Worm (Caenorhabditis elegans) whole organism, L4 larva: ENCODE results near the gene C29F5.1.

Source experiments
- lin-39 ChIP-seq: fragments of 150-350 bp; optimal IDR thresholded peaks from 2 replicates; lab custom pipeline; 2014; ENCODE audit warnings: missing biosample characterization, missing genetic modification reagents, missing genetic modification characterization
- lsy-2 ChIP-seq, 2 experiments: fragments of 150-350 bp in 1 of 2; sonication (generic microtip) in 1 of 2; optimal IDR thresholded peaks; 2 replicates each; lab custom pipeline; 2014 to 2017; ENCODE audit warnings: missing biosample characterization in 2 of 2, missing genetic modification characterization in 2 of 2
- nhr-28 ChIP-seq: fragments of 150-350 bp; optimal IDR thresholded peaks from 2 replicates; lab custom pipeline; 2014; ENCODE audit warnings: missing biosample characterization, missing genetic modification characterization
- set-16 ChIP-seq: fragments of 200-800 bp; sonication (Bioruptor generic); IDR thresholded peaks from 2 replicates; pipeline ENCODE4 v1.3.6; 2022; ENCODE audit warnings: missing genetic modification reagents, missing genetic modification characterization, missing compliant biosample characterization
- unc-39 ChIP-seq: sonication (generic microtip); optimal IDR thresholded peaks from 2 replicates; lab custom pipeline; 2017; ENCODE audit warnings: missing biosample characterization, missing genetic modification characterization

ce11 chrII:6322081-6322480 is 18.8 kb downstream of the C29F5.1 start:
- no peak for TF ChIP-seq nhr-28 (tag; lab: Kevin White, UChicago)
- TF ChIP-seq unc-39 (tag; lab: Kevin White, UChicago): no peak
- TF ChIP-seq lin-39 (tag; lab: Kevin White, UChicago): no peak
- TF ChIP-seq set-16 (GFP tag; lab: Robert Waterston, UW): no peak
- TF ChIP-seq lsy-2 (tag; optimal IDR thresholded peaks at IDR 0.05; lab: Kevin White, UChicago): no peak
